Worm (Caenorhabditis elegans) whole organism, late embryonic: ENCODE measurements around the gene T28H11.8.

Experiments used
- C08G9.2 ChIP-seq: sonication (generic microtip); optimal IDR thresholded peaks from 2 replicates; lab custom pipeline; 2016; ENCODE audit warnings: mild to moderate bottlenecking, missing genetic modification characterization, moderate library complexity, missing compliant biosample characterization
- T23F11.4 ChIP-seq: fragments of 200-800 bp; sonication (Bioruptor generic); optimal IDR thresholded peaks from 2 replicates; lab custom pipeline; 2018; ENCODE audit warnings: mild to moderate bottlenecking, missing genetic modification characterization, missing compliant biosample characterization
- ama-1 ChIP-seq: fragments of 150-350 bp; optimal IDR thresholded peaks from 2 replicates; lab custom pipeline; 2014
- hlh-15 ChIP-seq: sonication (generic microtip); optimal IDR thresholded peaks from 2 replicates; lab custom pipeline; 2016; ENCODE audit warnings: missing genetic modification characterization, missing compliant biosample characterization
- lin-11 ChIP-seq: fragments of 200-800 bp; sonication (Bioruptor generic); optimal IDR thresholded peaks from 2 replicates; lab custom pipeline; 2018; ENCODE audit warnings: mild to moderate bottlenecking, missing genetic modification characterization, missing compliant biosample characterization
- tbx-2 ChIP-seq: sonication (generic microtip); optimal IDR thresholded peaks from 2 replicates; lab custom pipeline; 2016; ENCODE audit warnings: missing genetic modification characterization, missing compliant biosample characterization

DNA sequence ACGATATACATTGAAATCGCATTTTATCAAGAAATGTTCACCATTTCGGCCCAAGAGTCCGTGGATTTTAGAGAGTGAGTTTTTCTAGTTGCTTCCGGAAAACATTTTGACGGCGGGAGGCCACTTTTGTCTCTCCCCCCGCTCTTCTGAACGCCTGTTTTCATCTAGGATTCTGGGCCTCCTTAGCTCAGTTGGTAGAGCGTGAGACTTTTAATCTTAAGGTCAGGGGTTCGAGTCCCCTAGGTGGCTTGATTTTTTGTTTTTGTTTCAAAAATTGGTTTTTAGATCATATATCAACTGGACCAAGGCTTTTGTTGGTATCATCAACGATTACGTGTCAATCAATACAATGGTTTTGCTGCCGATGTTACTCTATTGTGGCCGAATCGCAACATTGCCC is 18.3 kb upstream of the T28H11.8 start:
- TF ChIP-seq tbx-2 (tag; lab: Kevin White, UChicago) = no peak
- no peak for TF ChIP-seq C08G9.2
- peak; percentile 3 for TF ChIP-seq lin-11 (tag; lab: Kevin White, UChicago)
- no peak for TF ChIP-seq ama-1 (lab: Kevin White, UChicago)
- TF ChIP-seq T23F11.4 (GFP tag; lab: Kevin White, UChicago) = no peak
- no peak for TF ChIP-seq hlh-15 (tag; lab: Kevin White, UChicago)
